Worm (Caenorhabditis elegans) whole organism, early embryonic: ENCODE results near the gene irld-14.

Experiments used
- B0310.2 ChIP-seq: sonication (generic microtip); optimal IDR thresholded peaks from 2 replicates; lab custom pipeline; 2016; ENCODE audit warnings: mild to moderate bottlenecking, missing genetic modification characterization, missing compliant biosample characterization
- F13C5.2 ChIP-seq: sonication (generic microtip); optimal IDR thresholded peaks from 2 replicates; lab custom pipeline; 2017; ENCODE audit warnings: mild to moderate bottlenecking, missing genetic modification characterization, inconsistent platforms, missing compliant biosample characterization
- aly-1 ChIP-seq: sonication (generic microtip); optimal IDR thresholded peaks from 2 replicates; lab custom pipeline; 2016; ENCODE audit warnings: missing genetic modification characterization, missing compliant biosample characterization
- ama-1 ChIP-seq: fragments of 150-350 bp; optimal IDR thresholded peaks from 2 replicates; lab custom pipeline; 2014
- flt-1 ChIP-seq: fragments of 200-800 bp; sonication (Bioruptor generic); IDR thresholded peaks from 2 replicates; pipeline ENCODE4 v1.3.6; 2022; ENCODE audit warnings: missing genetic modification characterization, missing compliant biosample characterization
- hmbx-1 ChIP-seq: sonication (generic microtip); optimal IDR thresholded peaks from 2 replicates; lab custom pipeline; 2016; ENCODE audit warnings: mild to moderate bottlenecking, missing genetic modification characterization, missing compliant biosample characterization
- hmg-4 ChIP-seq: fragments of 200-800 bp; sonication (Bioruptor generic); optimal IDR thresholded peaks from 2 replicates; lab custom pipeline; 2018; ENCODE audit warnings: mild to moderate bottlenecking, missing genetic modification characterization, missing compliant biosample characterization
- pes-1 ChIP-seq: fragments of 200-800 bp; sonication (Bioruptor generic); IDR thresholded peaks from 2 replicates; pipeline ENCODE4 v1.3.6; 2022; ENCODE audit warnings: missing genetic modification reagents, missing genetic modification characterization, missing compliant biosample characterization
- scrt-1 ChIP-seq: fragments of 200-800 bp; sonication (Bioruptor generic); IDR thresholded peaks from 2 replicates; pipeline ENCODE4 v1.3.6; 2022; ENCODE audit warnings: missing genetic modification characterization, missing compliant biosample characterization
- tbx-11 ChIP-seq: fragments of 200-800 bp; sonication (Bioruptor generic); IDR thresholded peaks from 2 replicates; pipeline ENCODE4 v1.3.6; 2022; ENCODE audit warnings: missing genetic modification characterization, missing compliant biosample characterization

DNA sequence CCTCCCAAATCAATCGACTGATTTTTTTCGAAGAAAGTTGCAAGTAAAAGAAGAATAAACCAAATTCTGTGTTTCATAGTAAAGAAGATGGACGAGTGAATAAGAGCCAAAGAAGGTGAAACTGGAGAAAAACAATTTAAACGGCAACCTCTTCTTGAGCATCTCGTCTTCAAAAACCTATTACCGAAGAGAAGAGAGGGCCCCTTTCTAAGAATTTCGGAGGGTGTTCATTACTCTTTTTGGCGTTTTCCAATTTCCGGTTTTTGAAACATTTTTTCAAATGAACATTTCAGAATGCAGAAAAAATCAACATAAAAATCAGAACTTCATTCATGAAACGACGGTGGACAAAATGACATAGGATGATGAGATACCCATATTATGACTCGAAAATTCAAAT, 15.2 kb downstream of the irld-14 start, which contains the start of gene nmr-2:
- TF ChIP-seq flt-1 (GFP tag; lab: Robert Waterston, UW) (no peak), hmg-4 (no peak), ama-1 (lab: Kevin White, UChicago) (no peak), hmbx-1 (no peak), aly-1 (tag; lab: Kevin White, UChicago) (no peak), F13C5.2 (tag; lab: Kevin White, UChicago) (no peak), scrt-1 (GFP tag; lab: Robert Waterston, UW) (no peak), B0310.2 (tag; lab: Kevin White, UChicago) (no peak), tbx-11 (no peak), pes-1 (GFP tag; lab: Robert Waterston, UW) (no peak)
